Fruit fly (Drosophila melanogaster) whole organism, larva: Measurements from ENCODE around the gene CG42671.

Source experiments
- noc ChIP-seq: fragments of 200-800 bp; sonication (Bioruptor generic); optimal IDR thresholded peaks from 3 replicates; lab custom pipeline; 2019; ENCODE audit warnings: missing biosample characterization, mild to moderate bottlenecking, missing genetic modification characterization, moderate library complexity

Gene CG42671

DNA sequence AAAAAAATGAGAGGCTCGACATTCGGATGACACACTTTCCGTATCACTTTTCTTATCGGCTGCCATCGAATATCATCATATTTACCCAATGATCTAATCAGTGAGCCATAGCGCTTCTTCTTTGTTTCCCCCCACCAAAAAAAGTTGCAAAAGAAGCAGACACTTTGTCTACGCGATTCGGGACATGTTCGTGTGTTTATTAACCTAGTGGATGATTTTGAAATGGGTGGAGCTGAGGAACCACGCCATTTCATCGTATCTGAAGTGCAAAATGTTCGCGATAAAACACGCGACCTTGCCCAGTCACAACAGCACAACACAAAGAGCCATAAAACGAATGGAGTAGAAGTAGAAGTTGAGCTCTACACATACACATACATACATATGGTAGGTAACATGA lies 27.6 kb downstream of the CG42671 start:
- no peak for TF ChIP-seq noc (tag; lab: Kevin White, UChicago)

- TF ChIP-seq noc (tag; lab: Kevin White, UChicago) = no peak
These were observed 28.3 kb downstream of the CG42671 start for dm6 chr3L:11242410-11243291.

dm6 chr3L:11243292-11243670 lies 29.0 kb downstream of the CG42671 start:
- no peak for TF ChIP-seq noc (tag; lab: Kevin White, UChicago)

DNA sequence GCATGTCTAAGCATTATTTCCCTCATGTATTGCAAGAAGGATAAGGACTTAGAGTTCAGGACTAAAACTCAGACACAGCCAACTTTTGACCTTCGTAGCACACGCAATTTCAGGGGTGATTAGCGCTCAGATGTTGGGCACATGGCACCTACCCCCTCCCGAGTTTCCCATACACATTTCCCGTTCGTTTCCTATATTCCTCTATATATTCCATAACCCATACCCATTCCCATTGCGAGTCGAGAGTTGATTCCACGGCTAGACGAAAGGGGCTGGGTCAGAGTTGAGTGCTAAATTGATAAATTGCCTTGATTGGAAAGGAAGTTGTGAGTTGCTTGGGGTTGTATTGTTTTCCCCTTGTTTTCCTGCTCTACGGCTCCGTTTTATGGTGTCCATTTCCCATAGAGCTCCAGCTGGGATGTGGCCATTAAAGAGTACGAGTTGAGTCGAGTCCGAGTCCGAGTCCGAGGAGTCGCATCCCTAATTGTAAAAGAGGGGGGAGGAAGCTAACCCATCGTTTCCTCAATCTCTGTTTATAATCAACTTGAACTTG lies 29.8 kb downstream of the CG42671 start:
- no peak for TF ChIP-seq noc (tag; lab: Kevin White, UChicago)

DNA sequence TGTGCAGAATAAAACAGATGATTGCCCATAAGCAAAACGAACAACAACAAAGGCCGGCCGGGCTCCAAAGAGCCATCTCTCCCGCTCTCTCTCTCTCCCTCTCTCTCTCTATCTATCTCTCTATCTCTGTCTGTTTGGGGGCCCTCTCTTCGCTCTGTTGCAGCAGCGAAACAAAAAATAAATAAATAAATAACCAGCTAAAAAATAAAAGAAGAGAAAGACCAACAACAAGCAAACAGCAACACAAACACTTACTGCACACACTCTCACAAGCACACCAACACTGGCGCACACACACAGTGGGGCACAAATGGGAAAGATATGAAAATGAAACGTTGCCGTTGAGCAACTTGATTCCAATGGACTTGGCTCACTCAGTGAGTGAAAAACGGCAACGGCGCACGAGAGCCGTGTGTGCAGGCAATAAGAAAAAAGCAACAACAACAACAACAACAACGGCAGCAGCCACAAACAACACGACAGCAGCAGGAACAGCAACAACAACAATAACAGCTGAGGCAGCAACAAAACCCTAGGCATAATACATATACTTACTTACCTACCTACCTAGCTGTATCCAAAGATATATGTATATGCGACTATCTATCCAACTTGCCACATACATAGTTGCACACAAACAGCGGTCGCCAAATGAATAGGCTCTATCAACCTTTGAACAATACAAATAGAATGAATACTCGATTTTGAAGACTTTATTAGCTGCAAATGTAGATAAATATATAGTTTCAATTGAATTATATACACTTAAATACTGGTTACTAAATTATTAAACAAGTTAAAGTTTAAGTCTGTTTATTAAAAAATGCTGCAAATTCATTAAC lies 32.0 kb downstream of the CG42671 start:
- TF ChIP-seq noc (tag; lab: Kevin White, UChicago) = no peak

DNA sequence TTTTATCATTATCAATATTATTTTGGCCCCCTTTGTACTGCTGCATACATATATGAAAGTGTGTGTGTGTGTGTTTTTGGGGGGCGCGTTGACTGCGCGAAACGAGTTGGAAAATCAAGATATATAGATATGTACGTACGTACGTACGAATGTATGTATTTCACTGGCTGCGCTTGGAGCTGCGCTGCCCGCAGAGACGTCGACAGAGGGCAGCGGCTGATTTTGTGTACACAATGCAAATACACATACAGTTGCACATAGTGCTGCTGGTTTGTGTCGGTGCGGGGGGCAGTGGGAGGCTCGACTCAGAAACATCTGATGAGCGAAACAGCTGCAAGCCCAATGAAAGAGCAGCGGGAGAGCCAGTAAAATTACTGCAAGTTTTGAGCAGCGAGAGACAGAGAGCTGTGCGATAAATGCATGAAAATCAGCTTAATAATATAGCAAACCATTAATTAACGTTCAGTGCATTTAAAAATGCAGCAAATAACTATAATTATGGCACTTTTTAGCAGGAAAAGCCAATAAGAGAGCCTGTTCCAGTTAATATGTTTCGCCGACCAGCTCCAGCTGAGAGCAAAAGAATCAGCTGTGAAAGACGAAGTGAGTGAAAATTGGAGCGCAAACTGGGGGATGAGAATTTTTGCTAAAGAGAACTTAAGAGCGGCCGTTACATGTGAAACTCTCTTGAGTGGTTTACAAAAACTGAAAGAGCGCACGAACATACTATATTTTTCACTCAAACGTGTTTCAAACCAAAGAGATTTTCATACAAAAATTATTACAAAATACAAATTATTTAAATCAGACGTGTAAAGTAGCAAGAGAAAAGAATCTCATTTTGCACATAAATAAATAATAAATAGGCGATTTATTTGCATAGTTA lies 33.3 kb downstream of the CG42671 start:
- peak; percentile 1 for TF ChIP-seq noc (tag; lab: Kevin White, UChicago)

DNA sequence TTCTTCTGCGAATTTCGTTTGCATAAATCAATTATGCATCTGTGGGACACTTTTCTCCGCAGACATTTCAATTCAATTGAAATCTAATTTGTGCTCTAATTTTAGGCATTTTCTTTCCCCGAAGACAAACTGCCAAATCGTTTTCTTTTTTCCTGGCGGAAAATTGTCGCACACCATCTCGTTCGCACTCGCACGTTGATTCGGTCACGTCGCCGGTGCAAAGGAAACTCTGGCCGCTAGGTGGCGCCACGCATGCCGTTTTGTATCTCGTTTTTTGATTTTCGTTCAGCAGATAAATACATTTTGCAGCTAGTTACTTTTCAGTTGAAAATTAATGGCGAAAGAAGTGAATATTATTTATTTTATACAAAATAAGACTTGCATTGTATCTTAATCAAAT lies 34.0 kb downstream of the CG42671 start:
- no peak for TF ChIP-seq noc (tag; lab: Kevin White, UChicago)

dm6 chr3L:11251721-11252423 lies 37.6 kb downstream of the CG42671 start, which contains the start of gene scyl:
Gene scyl (plus strand): TSS chr3L:11252307.
- peak; percentile 71 for TF ChIP-seq noc (tag; lab: Kevin White, UChicago)

dm6 chr3L:11252424-11253118 lies 38.3 kb downstream of the CG42671 start:
- no peak for TF ChIP-seq noc (tag; lab: Kevin White, UChicago)

DNA sequence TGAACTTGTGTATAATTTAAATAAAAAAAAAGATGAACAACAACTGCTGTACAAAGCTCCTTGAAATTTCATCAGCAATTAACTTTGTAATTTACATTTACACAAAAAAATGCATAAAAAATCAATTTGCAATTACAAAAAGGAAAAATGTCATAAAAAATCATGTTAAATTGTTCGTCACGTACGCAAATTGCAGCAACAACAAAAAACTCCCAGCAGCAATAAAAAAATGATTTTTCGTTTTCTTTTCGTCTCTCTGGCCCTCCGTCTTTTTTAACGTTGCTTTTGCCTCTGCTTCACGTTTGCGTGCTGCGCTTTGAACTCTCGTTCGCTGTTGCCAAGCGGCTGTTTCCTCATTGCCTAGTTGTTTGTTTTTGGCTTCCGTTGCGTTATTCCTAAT lies 38.8 kb downstream of the CG42671 start:
- no peak for TF ChIP-seq noc (tag; lab: Kevin White, UChicago)

DNA sequence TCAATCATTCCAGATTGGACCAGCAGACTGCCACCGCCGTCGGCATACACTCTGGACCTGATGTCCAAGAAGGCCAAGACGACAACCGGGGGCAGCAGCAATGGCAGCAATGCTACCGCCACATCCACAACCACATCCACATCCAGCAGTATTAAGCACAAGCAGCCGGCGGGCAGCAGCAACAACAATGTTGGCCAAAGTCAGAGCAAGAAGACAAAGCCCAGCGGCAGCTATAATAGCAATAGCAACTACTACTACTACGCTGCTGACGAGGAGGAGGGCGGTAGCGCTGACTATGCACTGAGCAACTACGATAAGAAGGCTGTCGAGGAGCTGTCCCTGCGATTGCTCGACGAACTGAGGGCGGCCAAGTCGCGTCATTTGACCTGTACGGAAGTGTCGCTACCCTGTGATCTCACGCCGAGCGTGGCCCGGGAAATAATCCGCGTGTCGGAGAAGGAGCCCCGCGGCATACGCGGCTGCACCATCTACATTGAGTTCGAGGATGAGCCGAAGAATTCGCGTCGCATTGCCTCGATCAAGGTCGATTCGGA lies 39.5 kb downstream of the CG42671 start:
- TF ChIP-seq noc (tag; lab: Kevin White, UChicago) = no peak

DNA sequence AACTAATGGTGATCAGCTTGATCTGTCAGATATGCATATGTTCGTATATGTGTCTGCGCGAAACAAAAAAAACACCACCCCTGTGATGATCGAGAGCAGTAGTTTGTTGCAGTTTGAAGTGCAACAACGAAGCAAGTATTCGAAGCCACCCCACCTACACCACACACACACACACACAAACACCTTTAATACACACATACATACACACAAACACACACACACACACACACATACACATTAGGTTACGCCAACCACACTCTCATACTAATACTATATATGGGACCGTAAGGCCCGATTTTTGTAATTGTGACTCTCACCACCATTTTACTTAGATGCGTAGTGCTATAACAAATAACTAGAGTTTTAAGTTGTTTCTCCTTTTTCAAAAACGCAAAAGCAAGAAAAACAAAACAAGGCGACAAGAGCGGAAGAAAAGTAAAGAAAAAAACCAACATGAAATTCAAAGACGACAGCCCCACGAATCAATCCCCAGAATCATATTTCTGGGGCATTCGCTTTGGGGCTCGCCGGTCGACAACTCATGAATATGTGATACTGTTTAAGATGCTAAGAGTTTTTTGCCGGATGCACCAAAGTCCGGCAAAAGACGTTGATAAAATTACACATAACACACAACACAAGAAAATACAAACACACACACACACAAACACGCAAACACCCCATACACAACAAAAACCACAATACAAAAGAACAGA lies 40.3 kb downstream of the CG42671 start:
- TF ChIP-seq noc (tag; lab: Kevin White, UChicago) = no peak
